Worm (Caenorhabditis elegans) whole organism, L3 larva: ENCODE results near the gene C47D12.2.

ENCODE experiments used
- egl-27 ChIP-seq: sonication (generic microtip); optimal IDR thresholded peaks from 4 replicates; lab custom pipeline; 2017; ENCODE audit warnings: missing biosample characterization, missing genetic modification reagents, missing genetic modification characterization
- elt-1 ChIP-seq: fragments of 150-350 bp; optimal IDR thresholded peaks from 2 replicates; lab custom pipeline; 2014; ENCODE audit warnings: missing biosample characterization, missing genetic modification characterization
- elt-3 ChIP-seq, 3 experiments: fragments of 150-350 bp in 1 of 3; sonication (generic microtip) in 2 of 3; optimal IDR thresholded peaks; 2 replicates in 2 of 3; 4 replicates in 1 of 3; lab custom pipeline; 2014 to 2017; ENCODE audit warnings: missing biosample characterization in 3 of 3, missing genetic modification characterization in 3 of 3
- nhr-11 ChIP-seq: fragments of 150-350 bp; optimal IDR thresholded peaks from 2 replicates; lab custom pipeline; 2014; ENCODE audit warnings: missing biosample characterization, missing genetic modification characterization
- sea-2 ChIP-seq: fragments of 150-350 bp; sonication (generic microtip); optimal IDR thresholded peaks from 4 replicates; lab custom pipeline; 2014; ENCODE audit warnings: missing biosample characterization, missing genetic modification reagents, missing genetic modification characterization
- unc-39 ChIP-seq: sonication (generic microtip); optimal IDR thresholded peaks from 4 replicates; lab custom pipeline; 2017; ENCODE audit warnings: missing biosample characterization, missing genetic modification characterization

DNA sequence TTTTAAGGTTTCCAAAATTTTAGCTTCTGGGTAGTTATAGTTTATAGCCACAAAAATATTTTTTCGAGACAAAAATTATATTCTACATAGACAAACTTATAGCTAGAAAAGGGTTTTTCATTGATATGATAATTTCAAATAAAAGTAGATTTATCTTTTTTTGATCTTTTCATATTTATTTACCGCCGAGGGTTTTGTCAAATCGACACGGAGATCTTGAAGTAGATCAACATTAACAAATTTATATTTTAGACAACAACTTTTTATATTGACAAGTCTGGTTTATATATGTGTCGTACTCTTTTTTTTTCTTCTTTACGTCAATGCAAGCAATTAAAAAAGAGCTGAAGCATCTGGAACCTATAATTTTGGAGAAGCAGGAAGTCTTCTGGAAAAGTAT lies 17.3 kb upstream of the C47D12.2 start:
- no peak for TF ChIP-seq elt-3 (tag; optimal IDR thresholded peaks at IDR 0.05; lab: Kevin White, UChicago)
- TF ChIP-seq nhr-11 (tag; lab: Kevin White, UChicago), result no peak
- no peak for TF ChIP-seq egl-27 (tag; lab: Kevin White, UChicago)
- no peak for TF ChIP-seq elt-1 (tag; lab: Kevin White, UChicago)
- TF ChIP-seq unc-39, result no peak
- TF ChIP-seq sea-2 (GFP tag; lab: Kevin White, UChicago), result no peak
